Worm (Caenorhabditis elegans): ENCODE measurements around the gene ets-5.

ets-5 gene

DNA sequence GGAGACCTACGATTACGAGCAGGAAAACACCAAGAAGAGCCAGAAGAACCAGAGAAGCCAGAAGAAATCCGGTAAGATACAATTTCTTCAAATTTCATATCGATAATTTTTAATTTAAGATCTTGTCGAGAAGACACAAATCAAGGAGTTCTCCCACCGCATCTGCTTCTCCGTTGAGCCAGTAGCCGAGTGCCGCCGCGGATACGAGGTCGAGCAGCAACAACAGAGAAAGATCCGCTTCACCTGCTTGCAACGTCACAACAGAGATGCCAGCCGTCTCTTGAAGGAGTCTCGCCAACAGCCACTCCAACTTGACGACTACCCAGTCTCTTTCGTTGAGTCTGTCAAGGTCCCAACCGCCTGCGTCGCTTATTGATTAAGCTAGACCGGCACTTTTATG lies 21.4 kb upstream of the ets-5 start:
- TF ChIP-seq ztf-23 (GFP tag; IDR thresholded peaks at IDR 0.05) (no peak), tab-1 (GFP tag; IDR thresholded peaks at IDR 0.05) (no peak), med-1 (GFP tag; optimal IDR thresholded peaks at IDR 0.05; ENCODE audit: insufficient read depth) (no peak), ztf-29 (GFP tag; IDR thresholded peaks at IDR 0.05) (no peak), ref-1 (GFP tag; conservative IDR thresholded peaks at IDR 0.05) (no peak), flt-1 (GFP tag; IDR thresholded peaks at IDR 0.05) (no peak), cog-1 (tag; optimal IDR thresholded peaks at IDR 0.05) (no peak), klf-2 (GFP tag; conservative IDR thresholded peaks at IDR 0.05) (no peak), T22C8.4 (GFP tag; IDR thresholded peaks at IDR 0.05) (no peak)

DNA sequence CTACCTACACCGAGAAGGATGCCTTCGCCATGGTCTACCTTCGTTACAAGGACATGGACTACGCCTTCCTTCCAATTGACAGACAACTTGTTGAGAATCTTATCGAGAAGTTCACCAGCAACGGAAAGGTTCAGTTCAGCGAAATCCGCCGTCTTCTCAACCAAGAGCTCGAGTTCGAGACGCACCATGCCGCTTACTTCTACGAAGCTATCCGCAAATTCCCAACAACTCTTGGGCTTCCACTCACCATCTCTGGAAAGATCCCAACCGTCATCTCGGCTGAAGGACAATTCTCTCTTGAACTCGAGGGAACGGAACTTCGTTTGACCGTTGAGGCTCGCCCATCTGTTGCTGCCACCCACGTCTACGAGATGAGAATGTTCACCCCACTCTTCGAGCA lies 19.1 kb upstream of the ets-5 start:
- TF ChIP-seq med-1 (GFP tag; optimal IDR thresholded peaks at IDR 0.05; ENCODE audit: insufficient read depth): no peak
- TF ChIP-seq cog-1 (tag; optimal IDR thresholded peaks at IDR 0.05): no peak
- no peak for TF ChIP-seq ztf-23 (GFP tag; IDR thresholded peaks at IDR 0.05)
- no peak for TF ChIP-seq tab-1 (GFP tag; IDR thresholded peaks at IDR 0.05)
- TF ChIP-seq ztf-29 (GFP tag; IDR thresholded peaks at IDR 0.05): no peak
- no peak for TF ChIP-seq klf-2 (GFP tag; conservative IDR thresholded peaks at IDR 0.05)
- no peak for TF ChIP-seq T22C8.4 (GFP tag; IDR thresholded peaks at IDR 0.05)
- TF ChIP-seq flt-1 (GFP tag; IDR thresholded peaks at IDR 0.05): no peak
- no peak for TF ChIP-seq ref-1 (GFP tag; conservative IDR thresholded peaks at IDR 0.05)

- TF ChIP-seq cog-1 (tag; optimal IDR thresholded peaks at IDR 0.05) (no peak), T22C8.4 (GFP tag; IDR thresholded peaks at IDR 0.05) (no peak), flt-1 (GFP tag; IDR thresholded peaks at IDR 0.05) (no peak), med-1 (GFP tag; optimal IDR thresholded peaks at IDR 0.05; ENCODE audit: insufficient read depth) (no peak), tab-1 (GFP tag; IDR thresholded peaks at IDR 0.05) (no peak), ztf-29 (GFP tag; IDR thresholded peaks at IDR 0.05) (no peak), ref-1 (GFP tag; conservative IDR thresholded peaks at IDR 0.05) (no peak), ztf-23 (GFP tag; IDR thresholded peaks at IDR 0.05) (no peak)
Measured at ce11 chrX:5102338-5102737, 18.0 kb upstream of the ets-5 start.

DNA sequence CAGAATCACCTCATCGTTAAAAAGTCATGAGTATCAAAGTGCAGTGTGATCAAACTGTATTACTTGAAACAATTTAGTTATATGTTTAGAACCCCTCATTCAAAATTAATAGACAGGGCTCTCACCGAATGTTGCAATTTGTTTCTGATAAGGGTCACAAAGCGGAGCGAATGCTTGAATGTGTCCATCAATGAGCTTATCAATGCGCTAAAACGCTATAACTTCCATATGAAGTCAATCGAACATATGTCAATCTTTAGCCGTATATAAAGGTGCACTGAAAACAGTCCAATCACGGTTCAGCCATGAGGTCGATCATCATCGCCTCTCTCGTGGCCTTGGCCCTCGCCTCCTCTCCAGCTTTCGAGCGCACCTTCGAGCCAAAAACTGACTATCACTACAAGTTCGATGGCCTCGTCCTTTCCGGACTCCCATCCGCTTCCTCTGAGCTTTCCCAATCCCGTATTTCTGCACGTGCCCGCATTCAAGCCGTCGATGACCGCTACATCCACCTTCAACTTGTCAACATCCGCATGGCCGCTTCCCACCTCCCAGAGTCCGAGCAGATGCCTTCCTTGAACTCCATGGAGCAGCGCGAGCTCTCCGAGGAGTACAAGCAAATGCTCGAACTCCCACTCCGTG lies 16.5 kb upstream of the ets-5 start, which contains the start of gene vit-2:
vit-2 (plus strand) TSS at position 305 of the 642 bp plus-strand sequence.
- TF ChIP-seq T22C8.4 (GFP tag; IDR thresholded peaks at IDR 0.05): no peak
- no peak for TF ChIP-seq ztf-23 (GFP tag; IDR thresholded peaks at IDR 0.05)
- no peak for TF ChIP-seq flt-1 (GFP tag; IDR thresholded peaks at IDR 0.05)
- no peak for TF ChIP-seq ref-1 (GFP tag; conservative IDR thresholded peaks at IDR 0.05)
- TF ChIP-seq med-1 (GFP tag; optimal IDR thresholded peaks at IDR 0.05; ENCODE audit: insufficient read depth): no peak
- TF ChIP-seq cog-1 (tag; optimal IDR thresholded peaks at IDR 0.05): no peak
- TF ChIP-seq ztf-29 (GFP tag; IDR thresholded peaks at IDR 0.05): no peak
- TF ChIP-seq klf-2 (GFP tag; conservative IDR thresholded peaks at IDR 0.05): no peak
- no peak for TF ChIP-seq tab-1 (GFP tag; IDR thresholded peaks at IDR 0.05)

- TF ChIP-seq klf-2 (GFP tag; conservative IDR thresholded peaks at IDR 0.05): no peak
- no peak for TF ChIP-seq flt-1 (GFP tag; IDR thresholded peaks at IDR 0.05)
- TF ChIP-seq ztf-29 (GFP tag; IDR thresholded peaks at IDR 0.05): no peak
- TF ChIP-seq tab-1 (GFP tag; IDR thresholded peaks at IDR 0.05): no peak
- TF ChIP-seq T22C8.4 (GFP tag; IDR thresholded peaks at IDR 0.05): no peak
- TF ChIP-seq cog-1 (tag; optimal IDR thresholded peaks at IDR 0.05): no peak
Measured at ce11 chrX:5098935-5099334, 14.6 kb upstream of the ets-5 start.

DNA sequence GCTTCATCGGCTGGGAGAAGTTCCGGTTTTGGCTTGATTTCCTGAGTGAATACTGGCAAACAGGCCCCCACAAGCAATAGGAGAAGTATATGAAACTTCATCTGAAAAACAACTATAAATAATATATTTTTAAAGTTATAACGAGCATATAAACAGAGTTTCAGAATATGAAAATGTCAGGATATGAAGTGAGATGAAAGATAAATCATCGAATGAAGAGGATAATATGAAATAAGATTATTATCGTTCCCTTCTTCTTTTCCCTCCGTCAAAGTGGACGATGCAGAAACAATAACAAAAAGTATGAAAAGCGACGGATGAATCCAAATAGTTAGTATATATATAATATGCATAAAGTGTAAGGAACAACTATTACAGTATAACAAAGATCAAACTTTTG lies 12.6 kb upstream of the ets-5 start, which contains the start of gene acn-1:
acn-1 (minus strand) TSS at position 101 of the 400 bp plus-strand sequence.
- TF ChIP-seq cog-1 (tag; optimal IDR thresholded peaks at IDR 0.05) (no peak), ref-1 (GFP tag; conservative IDR thresholded peaks at IDR 0.05) (no peak), flt-1 (GFP tag; IDR thresholded peaks at IDR 0.05) (no peak), ztf-29 (GFP tag; IDR thresholded peaks at IDR 0.05) (no peak), ztf-23 (GFP tag; IDR thresholded peaks at IDR 0.05) (no peak), klf-2 (GFP tag; conservative IDR thresholded peaks at IDR 0.05) (no peak), med-1 (GFP tag; optimal IDR thresholded peaks at IDR 0.05; ENCODE audit: insufficient read depth) (no peak), T22C8.4 (GFP tag; IDR thresholded peaks at IDR 0.05) (no peak), tab-1 (GFP tag; IDR thresholded peaks at IDR 0.05) (no peak)

ce11 chrX:5093997-5094396 lies 9.7 kb upstream of the ets-5 start:
- no peak for TF ChIP-seq T22C8.4 (GFP tag; IDR thresholded peaks at IDR 0.05)
- TF ChIP-seq tab-1 (GFP tag; IDR thresholded peaks at IDR 0.05): no peak
- TF ChIP-seq med-1 (GFP tag; optimal IDR thresholded peaks at IDR 0.05; ENCODE audit: insufficient read depth): no peak
- no peak for TF ChIP-seq ztf-23 (GFP tag; IDR thresholded peaks at IDR 0.05)
- TF ChIP-seq ref-1 (GFP tag; conservative IDR thresholded peaks at IDR 0.05): no peak
- no peak for TF ChIP-seq cog-1 (tag; optimal IDR thresholded peaks at IDR 0.05)
- no peak for TF ChIP-seq ztf-29 (GFP tag; IDR thresholded peaks at IDR 0.05)
- TF ChIP-seq klf-2 (GFP tag; conservative IDR thresholded peaks at IDR 0.05): no peak
- no peak for TF ChIP-seq flt-1 (GFP tag; IDR thresholded peaks at IDR 0.05)

DNA sequence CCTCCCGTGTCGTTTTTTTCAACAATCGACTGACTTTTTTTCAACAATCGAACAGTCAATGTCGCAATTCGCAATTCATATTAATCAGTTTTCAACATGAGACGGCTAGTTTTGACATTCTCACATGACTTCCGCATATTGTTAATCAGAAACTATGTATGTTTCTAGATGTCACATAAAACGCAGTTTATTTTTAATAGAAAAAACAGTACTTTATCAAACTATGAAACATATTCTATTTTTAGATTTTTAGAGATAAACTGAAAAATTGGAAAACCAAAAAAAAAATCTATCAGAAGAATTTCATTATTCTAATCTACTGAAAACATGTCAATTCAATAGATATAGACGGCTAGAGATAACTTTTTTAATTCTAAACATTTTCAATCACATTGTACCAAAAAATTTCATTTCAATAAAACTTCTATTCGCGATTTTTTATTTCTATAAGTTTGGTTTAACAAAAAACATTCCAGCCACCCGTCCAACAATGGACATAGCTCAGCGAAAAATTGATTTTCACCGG lies 3.1 kb upstream of the ets-5 start, which contains the start of gene pnk-4:
pnk-4 (plus strand) TSS at position 476 of the 526 bp plus-strand sequence.
- TF ChIP-seq med-1 (GFP tag; optimal IDR thresholded peaks at IDR 0.05; ENCODE audit: insufficient read depth): no peak
- no peak for TF ChIP-seq ztf-23 (GFP tag; IDR thresholded peaks at IDR 0.05)
- no peak for TF ChIP-seq tab-1 (GFP tag; IDR thresholded peaks at IDR 0.05)
- TF ChIP-seq flt-1 (GFP tag; IDR thresholded peaks at IDR 0.05): no peak
- TF ChIP-seq ref-1 (GFP tag; conservative IDR thresholded peaks at IDR 0.05): no peak
- no peak for TF ChIP-seq cog-1 (tag; optimal IDR thresholded peaks at IDR 0.05)
- no peak for TF ChIP-seq ztf-29 (GFP tag; IDR thresholded peaks at IDR 0.05)
- no peak for TF ChIP-seq klf-2 (GFP tag; conservative IDR thresholded peaks at IDR 0.05)
- TF ChIP-seq T22C8.4 (GFP tag; IDR thresholded peaks at IDR 0.05): no peak

DNA sequence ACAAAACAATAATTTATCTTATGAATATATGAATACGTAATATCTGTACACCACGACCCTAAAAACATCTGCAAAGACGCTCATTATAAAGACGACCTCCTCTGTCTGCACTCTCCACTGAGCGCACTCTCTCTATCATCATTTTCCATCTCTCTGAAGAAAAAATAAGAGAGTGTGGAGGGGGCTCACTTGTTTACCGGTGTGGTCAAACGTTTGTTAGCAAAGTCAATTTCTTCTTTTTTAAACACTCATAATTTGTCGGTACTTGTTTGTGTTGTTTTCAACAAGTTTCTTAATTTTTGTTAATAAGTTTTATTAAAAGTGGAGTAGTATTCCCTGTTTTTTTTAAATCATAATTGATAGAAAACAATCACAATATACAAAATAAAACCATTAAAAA lies 1.9 kb upstream of the ets-5 start:
- no peak for TF ChIP-seq ztf-23 (GFP tag; IDR thresholded peaks at IDR 0.05)

DNA sequence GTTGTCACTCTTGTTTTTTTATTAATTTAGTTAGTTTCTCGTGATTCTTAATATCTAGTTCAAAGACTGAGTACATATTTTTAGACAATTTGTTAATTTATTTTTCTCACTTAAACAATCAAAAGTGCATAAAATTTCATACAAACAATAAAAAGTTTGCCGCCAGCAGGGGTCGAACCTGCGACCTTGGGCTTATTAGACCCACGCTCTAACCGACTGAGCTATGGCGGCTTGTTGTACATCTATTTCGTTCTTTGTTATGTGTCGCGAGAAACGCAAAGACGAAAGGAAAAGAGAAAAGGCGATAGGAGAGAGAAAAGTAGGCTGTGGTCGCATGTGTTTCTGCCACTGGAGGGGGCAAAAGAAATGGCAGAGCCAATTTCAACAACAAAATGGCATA lies 1.1 kb upstream of the ets-5 start:
- TF ChIP-seq T22C8.4 (GFP tag; IDR thresholded peaks at IDR 0.05) (peak; percentile 96), med-1 (GFP tag; optimal IDR thresholded peaks at IDR 0.05; ENCODE audit: insufficient read depth) (peak; percentile 82), cog-1 (tag; optimal IDR thresholded peaks at IDR 0.05) (peak; percentile 99), tab-1 (GFP tag; IDR thresholded peaks at IDR 0.05) (peak; percentile 97), klf-2 (GFP tag; conservative IDR thresholded peaks at IDR 0.05) (peak; percentile 96), ztf-29 (GFP tag; IDR thresholded peaks at IDR 0.05) (peak; percentile 99), flt-1 (GFP tag; IDR thresholded peaks at IDR 0.05) (peak; percentile 97), ztf-23 (GFP tag; IDR thresholded peaks at IDR 0.05) (peak; percentile 97), ref-1 (GFP tag; conservative IDR thresholded peaks at IDR 0.05) (peak; percentile 90)

Data from whole organism, midembryonic.